Fruit fly (Drosophila melanogaster) Kc167 (cell line): ENCODE results near the gene CG43339.

Experiments used
- Myc ChIP-seq: fragments of >200 bp; optimal IDR thresholded peaks from 2 replicates; lab custom pipeline; 2017; ENCODE audit warnings: missing external identifiers
- Sin3A ChIP-seq: fragments of >200 bp; optimal IDR thresholded peaks from 2 replicates; lab custom pipeline; 2018; ENCODE audit warnings: missing external identifiers
- h ChIP-seq: fragments of >200 bp; optimal IDR thresholded peaks from 3 replicates; lab custom pipeline; 2018; ENCODE audit warnings: missing external identifiers
- insv ChIP-seq: fragments of >200 bp; optimal IDR thresholded peaks from 3 replicates; lab custom pipeline; 2018; ENCODE audit warnings: missing external identifiers
- psq ChIP-seq: fragments of >200 bp; optimal IDR thresholded peaks from 2 replicates; lab custom pipeline; 2017; ENCODE audit warnings: missing external identifiers
- ttk ChIP-seq: sonication (Bioruptor generic); optimal IDR thresholded peaks from 2 replicates; lab custom pipeline; 2017; ENCODE audit warnings: missing external identifiers

Gene CG43339

dm6 chr2L:18665952-18666606 is 7.0 kb downstream of the CG43339 start:
- TF ChIP-seq h (lab: Kevin White, UChicago) (no peak), Myc (lab: Kevin White, UChicago) (no peak), insv (no peak), Sin3A (lab: Kevin White, UChicago) (no peak), ttk (lab: Kevin White, UChicago) (no peak), psq (no peak)

dm6 chr2L:18664707-18665550 is 8.2 kb downstream of the CG43339 start:
- TF ChIP-seq h (lab: Kevin White, UChicago) (no peak), ttk (lab: Kevin White, UChicago) (no peak), psq (no peak), Myc (lab: Kevin White, UChicago) (no peak), Sin3A (lab: Kevin White, UChicago) (no peak), insv (no peak)

DNA sequence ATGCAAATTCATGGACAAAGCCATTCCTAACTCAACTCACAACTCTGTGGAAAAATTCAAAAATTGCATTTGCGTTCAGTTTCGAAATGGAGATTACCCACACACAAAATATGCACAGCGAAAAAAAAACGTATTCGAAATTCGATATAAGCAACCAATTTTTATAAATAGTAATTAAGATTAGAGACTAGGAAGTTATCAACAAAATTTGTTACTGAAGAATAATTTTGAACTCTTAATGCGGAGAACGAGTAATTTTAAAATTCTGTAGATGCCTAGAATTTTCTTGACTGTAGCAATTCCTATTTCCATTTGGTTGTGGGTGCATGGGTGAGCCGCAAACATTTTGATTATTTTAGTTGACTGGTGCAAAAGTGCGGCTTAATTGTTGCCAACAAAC is 9.7 kb downstream of the CG43339 start:
- TF ChIP-seq psq (no peak), Sin3A (lab: Kevin White, UChicago) (no peak), h (lab: Kevin White, UChicago) (no peak), Myc (lab: Kevin White, UChicago) (no peak), ttk (lab: Kevin White, UChicago) (no peak)

DNA sequence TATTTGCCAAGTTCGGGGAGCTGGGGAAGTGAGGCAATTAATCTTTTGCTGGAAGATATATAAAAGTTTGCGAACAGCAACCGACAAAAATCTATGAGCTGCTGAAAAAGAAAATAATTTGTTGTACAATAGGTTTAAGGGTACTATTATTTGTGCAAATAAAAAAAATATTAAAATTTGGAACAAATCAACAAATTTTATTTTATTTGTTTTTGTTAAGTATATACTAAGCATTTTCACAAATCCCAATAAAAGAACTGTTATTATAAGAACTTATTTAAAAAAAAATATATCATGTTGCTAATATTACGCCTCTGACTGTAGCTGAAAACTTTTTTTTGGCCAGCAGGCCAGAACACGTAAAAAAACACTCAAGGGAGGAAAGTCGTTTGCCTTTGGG is 15.0 kb downstream of the CG43339 start:
- TF ChIP-seq psq (no peak), Myc (lab: Kevin White, UChicago) (no peak), ttk (lab: Kevin White, UChicago) (no peak), h (lab: Kevin White, UChicago) (no peak), Sin3A (lab: Kevin White, UChicago) (no peak), insv (no peak)

dm6 chr2L:18656691-18657237 is 16.3 kb downstream of the CG43339 start:
- TF ChIP-seq ttk (lab: Kevin White, UChicago), result no peak
- no peak for TF ChIP-seq insv
- no peak for TF ChIP-seq Myc (lab: Kevin White, UChicago)
- no peak for TF ChIP-seq psq
- TF ChIP-seq h (lab: Kevin White, UChicago), result no peak
- TF ChIP-seq Sin3A (lab: Kevin White, UChicago), result no peak

dm6 chr2L:18653328-18653675 is 19.8 kb downstream of the CG43339 start:
- TF ChIP-seq psq, result no peak
- TF ChIP-seq insv, result no peak
- TF ChIP-seq ttk (lab: Kevin White, UChicago), result no peak
- TF ChIP-seq Myc (lab: Kevin White, UChicago), result no peak
- no peak for TF ChIP-seq Sin3A (lab: Kevin White, UChicago)
- no peak for TF ChIP-seq h (lab: Kevin White, UChicago)

- TF ChIP-seq Sin3A (lab: Kevin White, UChicago), result no peak
- TF ChIP-seq h (lab: Kevin White, UChicago), result no peak
- TF ChIP-seq ttk (lab: Kevin White, UChicago), result no peak
- TF ChIP-seq psq, result no peak
- no peak for TF ChIP-seq insv
- no peak for TF ChIP-seq Myc (lab: Kevin White, UChicago)
Observed at dm6 chr2L:18652663-18653327, 20.3 kb downstream of the CG43339 start, which contains the start of gene Cyp310a1. Cyp310a1 (minus strand) TSS chr2L:18653010.

- TF ChIP-seq ttk (lab: Kevin White, UChicago) (no peak), Myc (lab: Kevin White, UChicago) (no peak)
Observed at dm6 chr2L:18647857-18648652, 25.0 kb downstream of the CG43339 start.

DNA sequence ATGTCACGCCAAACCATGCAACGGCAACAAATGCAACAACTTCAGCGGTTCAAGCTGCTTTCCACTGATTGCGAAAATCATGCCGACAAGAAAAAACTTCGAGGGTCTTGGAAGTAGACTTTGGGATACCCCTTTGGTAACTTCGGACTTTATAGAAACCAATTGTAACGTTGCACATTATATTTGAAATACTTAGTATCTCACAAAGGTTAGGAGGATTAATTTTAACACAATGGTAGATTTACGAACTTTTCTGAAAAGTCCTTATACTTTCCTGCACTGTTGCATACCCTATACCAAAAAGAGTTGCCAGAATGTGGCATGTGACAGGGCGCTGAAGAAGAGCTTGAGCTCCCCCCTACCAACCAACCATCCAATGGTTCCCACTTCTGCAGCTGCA is 27.6 kb downstream of the CG43339 start:
- TF ChIP-seq psq (no peak), ttk (lab: Kevin White, UChicago) (no peak), Sin3A (lab: Kevin White, UChicago) (no peak), h (lab: Kevin White, UChicago) (no peak), Myc (lab: Kevin White, UChicago) (no peak), insv (no peak)

dm6 chr2L:18641087-18641486 is 32.0 kb downstream of the CG43339 start:
- TF ChIP-seq Sin3A (lab: Kevin White, UChicago) (no peak), insv (no peak), psq (no peak), h (lab: Kevin White, UChicago) (no peak), Myc (lab: Kevin White, UChicago) (no peak), ttk (lab: Kevin White, UChicago) (no peak)

DNA sequence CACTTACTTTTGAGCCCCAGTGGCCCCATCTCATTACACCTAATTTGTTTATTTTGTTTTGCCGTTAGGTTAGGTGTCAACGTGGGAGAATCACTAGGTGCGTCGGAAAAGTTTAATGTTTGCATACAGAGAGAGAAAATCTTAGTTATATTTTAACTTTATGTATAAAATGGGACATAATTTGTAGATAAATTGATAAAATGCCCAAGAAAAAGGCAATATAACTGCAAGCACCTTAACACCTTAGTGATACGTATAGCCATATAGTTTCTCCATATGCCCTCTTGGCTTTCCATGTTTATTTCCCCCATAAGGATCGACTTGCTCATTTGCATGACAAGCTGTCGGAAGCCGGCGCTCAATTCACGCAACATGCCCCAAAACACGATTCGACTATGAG is 34.1 kb downstream of the CG43339 start:
- TF ChIP-seq psq (no peak), ttk (lab: Kevin White, UChicago) (no peak), Myc (lab: Kevin White, UChicago) (no peak), Sin3A (lab: Kevin White, UChicago) (no peak), insv (no peak), h (lab: Kevin White, UChicago) (no peak)
